Fruit fly (Drosophila melanogaster): ENCODE results near the gene smp-30.

smp-30 gene

dm6 chr3R:14739088-14739487, 12.0 kb downstream of the smp-30 start (continued):
- TF ChIP-seq Abd-B (GFP tag; optimal IDR thresholded peaks at IDR 0.05) (no peak), phol (tag; optimal IDR thresholded peaks at IDR 0.05) (peak; percentile 27), zf30C (GFP tag; optimal IDR thresholded peaks at IDR 0.05) (peak; percentile 16), CG5953 (GFP tag; IDR thresholded peaks at IDR 0.05) (0 out of 2 replicates have a peak, but pooled peaks have one; percentile 25), Bteb2 (GFP tag; optimal IDR thresholded peaks at IDR 0.05) (no peak), scrt (GFP tag; optimal IDR thresholded peaks at IDR 0.05) (no peak), jigr1 (GFP tag; IDR thresholded peaks at IDR 0.05) (no peak), zfh1 (GFP tag; IDR thresholded peaks at IDR 0.05) (peak; percentile 46; the same call in 1 of the 3 replicates), Atf3 (GFP tag; optimal IDR thresholded peaks at IDR 0.05) (no peak), CG15269 (tag; optimal IDR thresholded peaks at IDR 0.05) (no peak), CG1792 (GFP tag; optimal IDR thresholded peaks at IDR 0.05) (no peak), CG18599 (GFP tag; optimal IDR thresholded peaks at IDR 0.05) (peak; percentile 64), nau (GFP tag; optimal IDR thresholded peaks at IDR 0.05) (peak; percentile 23), row (GFP tag; IDR thresholded peaks at IDR 0.05) (peak; percentile 6; the same call in 1 of the 3 replicates), ken (GFP tag; IDR thresholded peaks at IDR 0.05) (no peak), nerfin-1 (tag; optimal IDR thresholded peaks at IDR 0.05) (peak; percentile 2), CG34376 (GFP tag; optimal IDR thresholded peaks at IDR 0.05) (peak; percentile 63), CG30431 (GFP tag; optimal IDR thresholded peaks at IDR 0.05) (no peak), Scr (GFP tag; IDR thresholded peaks at IDR 0.05; ENCODE audit: partially characterized antibody) (no peak), CG11723 (GFP tag; optimal IDR thresholded peaks at IDR 0.05) (no peak), CG1024 (GFP tag; IDR thresholded peaks at IDR 0.05) (no peak), Asciz (GFP tag; optimal IDR thresholded peaks at IDR 0.05) (no peak), dpn (GFP tag; optimal IDR thresholded peaks at IDR 0.05) (no peak), fu2 (GFP tag; optimal IDR thresholded peaks at IDR 0.05) (no peak), CG8388 (GFP tag; optimal IDR thresholded peaks at IDR 0.05) (no peak), crc (GFP tag; optimal IDR thresholded peaks at IDR 0.05) (no peak), Doc2 (GFP tag; IDR thresholded peaks at IDR 0.05) (no peak), CG32772 (GFP tag; IDR thresholded peaks at IDR 0.05) (no peak), en (GFP tag; optimal IDR thresholded peaks at IDR 0.05) (no peak), Hr51 (GFP tag; optimal IDR thresholded peaks at IDR 0.05) (no peak), CG12744 (GFP tag; optimal IDR thresholded peaks at IDR 0.05) (no peak), CG7745 (tag; optimal IDR thresholded peaks at IDR 0.05) (peak; percentile 99), tna (GFP tag; IDR thresholded peaks at IDR 0.05; ENCODE audit: partially characterized antibody) (peak; percentile 44; the same call in 1 of the 2 replicates), kay (GFP tag; optimal IDR thresholded peaks at IDR 0.05) (peak; percentile 51), CG8765 (GFP tag; IDR thresholded peaks at IDR 0.05) (no peak), CG7963 (GFP tag; IDR thresholded peaks at IDR 0.05; ENCODE audit: partially characterized antibody) (no peak), Hr78 (GFP tag; optimal IDR thresholded peaks at IDR 0.05) (no peak), CG15479 (GFP tag; optimal IDR thresholded peaks at IDR 0.05) (peak; percentile 42), Rfx (GFP tag; IDR thresholded peaks at IDR 0.05) (peak; percentile 47), CG6272 (GFP tag; IDR thresholded peaks at IDR 0.05) (no peak), H15 (GFP tag; IDR thresholded peaks at IDR 0.05) (no peak), sob (GFP tag; IDR thresholded peaks at IDR 0.05) (peak; percentile 48), mirr (GFP tag; optimal IDR thresholded peaks at IDR 0.05) (peak; percentile 82), CG17361 (GFP tag; IDR thresholded peaks at IDR 0.05) (no peak), cato (GFP tag; optimal IDR thresholded peaks at IDR 0.05; ENCODE audit: borderline replicate concordance) (no peak), hth (optimal IDR thresholded peaks at IDR 0.05) (no peak), lilli (GFP tag; optimal IDR thresholded peaks at IDR 0.05) (no peak), Pdp1 (GFP tag; optimal IDR thresholded peaks at IDR 0.05) (no peak), CoRest (tag; optimal IDR thresholded peaks at IDR 0.05) (no peak), Neu2 (GFP tag; optimal IDR thresholded peaks at IDR 0.05; ENCODE audit: borderline replicate concordance) (no peak), MBD-R2 (GFP tag; IDR thresholded peaks at IDR 0.05) (peak; percentile 53; the same call in 1 of the 2 replicates)

All from whole organism, embryonic.